Fruit fly (Drosophila melanogaster): ENCODE measurements around the gene CG14259.

The CG14259 gene

DNA sequence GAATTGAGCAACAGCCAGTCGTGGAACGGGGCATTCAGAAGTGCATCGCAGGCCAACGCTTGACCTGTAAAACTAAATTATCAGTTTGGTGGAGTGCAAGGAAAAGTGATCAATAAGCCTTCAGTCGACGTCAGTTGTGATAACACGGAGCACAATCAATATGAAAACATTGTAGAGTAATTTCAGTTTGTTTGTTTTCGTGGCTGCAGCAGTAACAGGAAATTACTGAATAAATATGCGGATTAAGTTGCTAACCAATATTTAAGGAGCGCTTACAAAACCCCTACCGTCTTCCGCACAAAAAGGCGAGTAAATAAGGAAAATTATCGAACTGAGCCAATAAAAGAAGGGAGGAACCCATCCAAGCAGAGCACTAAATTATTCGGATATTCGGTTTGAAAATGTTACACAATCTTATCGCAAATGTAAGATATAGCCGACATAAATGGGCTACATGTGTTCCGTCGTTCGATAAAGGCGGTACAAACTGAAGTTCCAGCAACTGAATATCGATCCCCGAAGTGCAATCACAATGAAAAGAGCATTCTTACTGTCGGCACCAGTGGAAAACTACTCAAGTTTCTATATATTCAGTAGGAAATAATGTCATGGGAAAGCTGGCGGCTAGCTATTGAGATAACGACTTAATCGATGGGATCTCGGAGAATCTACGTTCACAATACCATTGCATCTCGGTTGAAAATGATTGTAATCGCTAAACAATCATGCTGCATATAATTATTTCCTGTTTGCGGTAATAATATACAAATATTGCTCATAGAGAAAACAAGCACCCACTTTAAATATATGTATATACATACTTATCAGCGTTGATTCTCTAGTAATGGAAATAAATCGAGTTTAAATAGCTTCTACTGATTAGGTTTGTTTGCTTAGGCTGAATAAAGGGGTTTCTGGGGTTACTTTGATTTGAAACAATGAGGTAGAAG lies 41.6 kb downstream of the CG14259 start (continued):
- TF ChIP-seq croc (GFP tag; conservative IDR thresholded peaks at IDR 0.05) (no peak; the same call in 2 of the 3 replicates), Doc2 (GFP tag; IDR thresholded peaks at IDR 0.05) (no peak), danr (GFP tag; IDR thresholded peaks at IDR 0.05) (no peak), CG17568 (GFP tag; optimal IDR thresholded peaks at IDR 0.05) (peak; percentile 77), Rx (GFP tag; IDR thresholded peaks at IDR 0.05) (no peak), CG11695 (GFP tag; IDR thresholded peaks at IDR 0.05) (0 out of 3 replicates have a peak, but pooled peaks have one; percentile 24), CG10321 (GFP tag; IDR thresholded peaks at IDR 0.05) (0 out of 2 replicates have a peak, but pooled peaks have one; percentile 12), CG16815 (GFP tag; optimal IDR thresholded peaks at IDR 0.05) (peak; percentile 14), emc (GFP tag; optimal IDR thresholded peaks at IDR 0.05) (no peak), CG11560 (tag; IDR thresholded peaks at IDR 0.05) (no peak), CG2712 (tag; optimal IDR thresholded peaks at IDR 0.05) (peak; percentile 59), pita (GFP tag; optimal IDR thresholded peaks at IDR 0.05) (no peak), HmgZ (tag; optimal IDR thresholded peaks at IDR 0.05) (peak; percentile 43), ind (GFP tag; optimal IDR thresholded peaks at IDR 0.05) (no peak), CG17612 (GFP tag; IDR thresholded peaks at IDR 0.05) (no peak), CG9215 (GFP tag; IDR thresholded peaks at IDR 0.05) (no peak), CG13424 (tag; optimal IDR thresholded peaks at IDR 0.05) (peak; percentile 52), Awh (GFP tag; IDR thresholded peaks at IDR 0.05) (peak; percentile 64), amos (GFP tag; IDR thresholded peaks at IDR 0.05; ENCODE audit: partially characterized antibody) (no peak), tna (GFP tag; IDR thresholded peaks at IDR 0.05; ENCODE audit: partially characterized antibody) (no peak), CG7963 (GFP tag; IDR thresholded peaks at IDR 0.05; ENCODE audit: partially characterized antibody) (no peak), Antp (GFP tag; optimal IDR thresholded peaks at IDR 0.05) (peak; percentile 24), Lhr (GFP tag; optimal IDR thresholded peaks at IDR 0.05) (peak; percentile 67), Vsx1 (GFP tag; optimal IDR thresholded peaks at IDR 0.05) (peak; percentile 89), Sin3A (optimal IDR thresholded peaks at IDR 0.05) (no peak), so (GFP tag; IDR thresholded peaks at IDR 0.05) (peak; percentile 66; the same call in 2 of the 3 replicates), CG4328 (GFP tag; optimal IDR thresholded peaks at IDR 0.05) (peak; percentile 25), btn (GFP tag; optimal IDR thresholded peaks at IDR 0.05) (peak; percentile 56), nmo (GFP tag; optimal IDR thresholded peaks at IDR 0.05) (peak; percentile 27), CG5180 (GFP tag; optimal IDR thresholded peaks at IDR 0.05) (peak; percentile 69), Dad (GFP tag; optimal IDR thresholded peaks at IDR 0.05) (peak; percentile 32), Atf3 (GFP tag; optimal IDR thresholded peaks at IDR 0.05) (peak; percentile 70), ara (GFP tag; IDR thresholded peaks at IDR 0.05) (peak; percentile 84), sr (GFP tag; IDR thresholded peaks at IDR 0.05) (0 out of 3 replicates have a peak, but pooled peaks have one; percentile 34), CG8478 (optimal IDR thresholded peaks at IDR 0.05) (no peak), CG4730 (GFP tag; IDR thresholded peaks at IDR 0.05) (0 out of 2 replicates have a peak, but pooled peaks have one; percentile 9), corto (GFP tag; optimal IDR thresholded peaks at IDR 0.05) (no peak), Taf1 (GFP tag; IDR thresholded peaks at IDR 0.05) (no peak), Optix (GFP tag; IDR thresholded peaks at IDR 0.05) (peak; percentile 50; the same call in 1 of the 3 replicates), Atf6 (GFP tag; IDR thresholded peaks at IDR 0.05) (no peak; the same call in 1 of the 2 replicates), Max (GFP tag; optimal IDR thresholded peaks at IDR 0.05) (peak; percentile 49), hb (GFP tag; IDR thresholded peaks at IDR 0.05; ENCODE audit: partially characterized antibody) (no peak), Sry-δ (GFP tag; optimal IDR thresholded peaks at IDR 0.05) (peak; percentile 22), pros (GFP tag; optimal IDR thresholded peaks at IDR 0.05) (no peak), nau (GFP tag; optimal IDR thresholded peaks at IDR 0.05) (peak; percentile 81), mam (GFP tag; optimal IDR thresholded peaks at IDR 0.05) (peak; percentile 20), yki (optimal IDR thresholded peaks at IDR 0.05) (no peak), CoRest (tag; optimal IDR thresholded peaks at IDR 0.05) (peak; percentile 57), twi (tag; optimal IDR thresholded peaks at IDR 0.05) (peak; percentile 53)
